Fruit fly (Drosophila melanogaster): ENCODE measurements around the gene Npc2f.

Gene Npc2f

DNA sequence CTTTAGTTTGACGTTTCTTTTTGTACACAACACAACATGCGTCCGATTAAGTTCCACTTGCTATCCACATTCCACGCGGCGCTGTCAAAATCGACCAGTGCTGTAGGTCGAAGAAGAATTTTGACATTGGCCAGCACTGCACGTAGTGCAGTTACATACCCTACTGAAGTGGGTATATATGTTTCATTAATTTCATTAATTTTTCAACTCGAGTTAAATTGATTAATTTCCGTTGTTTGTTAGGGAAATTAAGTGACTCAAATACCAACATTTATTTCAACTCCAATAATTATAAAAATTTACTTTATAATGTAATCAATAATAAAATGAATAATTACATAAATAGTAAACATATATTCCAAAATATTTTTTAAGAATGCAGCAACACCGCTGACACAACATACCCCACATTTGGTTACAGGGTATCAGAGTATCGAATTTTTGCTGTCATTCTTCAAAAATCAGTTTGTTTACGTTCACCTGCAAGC is 28.7 kb upstream of the Npc2f start, which contains the start of the genes eIF4EHP and CG18428:
Gene eIF4EHP (minus strand): TSS at position 59 of the 488 bp plus-strand sequence.
Gene CG18428 (plus strand): TSS at position 435 of the 488 bp plus-strand sequence.
- TF ChIP-seq Myc (optimal IDR thresholded peaks at IDR 0.05) (peak; percentile 79), woc (GFP tag; optimal IDR thresholded peaks at IDR 0.05) (peak; percentile 94), Abd-B (GFP tag; optimal IDR thresholded peaks at IDR 0.05) (no peak), dsf (GFP tag; optimal IDR thresholded peaks at IDR 0.05; ENCODE audit: borderline replicate concordance) (peak; percentile 87), psq (GFP tag; optimal IDR thresholded peaks at IDR 0.05) (peak; percentile 98), ey (GFP tag; optimal IDR thresholded peaks at IDR 0.05) (peak; percentile 88), GATAd (GFP tag; optimal IDR thresholded peaks at IDR 0.05) (peak; percentile 76), Vsx2 (GFP tag; optimal IDR thresholded peaks at IDR 0.05; ENCODE audit: partially characterized antibody) (no peak), Hr83 (GFP tag; optimal IDR thresholded peaks at IDR 0.05; ENCODE audit: poor library complexity, severe bottlenecking) (peak; percentile 94), sv (GFP tag; optimal IDR thresholded peaks at IDR 0.05) (peak; percentile 94), sage (GFP tag; optimal IDR thresholded peaks at IDR 0.05) (peak; percentile 94), lola (GFP tag; optimal IDR thresholded peaks at IDR 0.05) (no peak), jim (GFP tag; optimal IDR thresholded peaks at IDR 0.05) (peak; percentile 30), CG32264 (GFP tag; optimal IDR thresholded peaks at IDR 0.05) (peak; percentile 41), pan (optimal IDR thresholded peaks at IDR 0.05) (peak; percentile 84), usp (GFP tag; optimal IDR thresholded peaks at IDR 0.05) (no peak), brk (GFP tag; optimal IDR thresholded peaks at IDR 0.05) (peak; percentile 95), Rel (GFP tag; optimal IDR thresholded peaks at IDR 0.05) (peak; percentile 83), Rel (tag; optimal IDR thresholded peaks at IDR 0.05) (peak; percentile 95), h (GFP tag; optimal IDR thresholded peaks at IDR 0.05) (peak; percentile 96), OdsH (GFP tag; optimal IDR thresholded peaks at IDR 0.05) (peak; percentile 99), HLH106 (tag; optimal IDR thresholded peaks at IDR 0.05) (peak; percentile 100), CG9705 (GFP tag; optimal IDR thresholded peaks at IDR 0.05) (peak; percentile 99), Hnf4 (GFP tag; optimal IDR thresholded peaks at IDR 0.05) (peak; percentile 91), Jra (GFP tag; optimal IDR thresholded peaks at IDR 0.05) (peak; percentile 82), dl (GFP tag; optimal IDR thresholded peaks at IDR 0.05; ENCODE audit: insufficient read depth in 1 of 2, partially characterized antibody in 2 of 2) (no peak), rgr (GFP tag; optimal IDR thresholded peaks at IDR 0.05) (peak; percentile 99), CrebA (GFP tag; optimal IDR thresholded peaks at IDR 0.05; ENCODE audit: borderline replicate concordance) (no peak), dmrt93B (GFP tag; optimal IDR thresholded peaks at IDR 0.05) (peak; percentile 99), foxo (GFP tag; optimal IDR thresholded peaks at IDR 0.05) (peak in 1 of 2 experiments; percentile 99), Dif (GFP tag; optimal IDR thresholded peaks at IDR 0.05; ENCODE audit: partially characterized antibody) (peak; percentile 34), tai (GFP tag; optimal IDR thresholded peaks at IDR 0.05) (no peak), Mio (GFP tag; optimal IDR thresholded peaks at IDR 0.05) (peak; percentile 70), Sp1 (GFP tag; optimal IDR thresholded peaks at IDR 0.05) (peak; percentile 100), br (GFP tag; optimal IDR thresholded peaks at IDR 0.05) (peak; percentile 89), N (GFP tag; optimal IDR thresholded peaks at IDR 0.05) (no peak), fru (GFP tag; optimal IDR thresholded peaks at IDR 0.05) (peak; percentile 87), Hr78 (GFP tag; optimal IDR thresholded peaks at IDR 0.05) (no peak), Dfd (GFP tag; optimal IDR thresholded peaks at IDR 0.05) (peak; percentile 98)

dm6 chr3R:24112320-24113069 is 25.2 kb upstream of the Npc2f start, which contains the start of gene CG13605:
Gene CG13605, minus strand, starts transcription at chr3R:24112389.
- TF ChIP-seq dmrt93B (GFP tag; optimal IDR thresholded peaks at IDR 0.05), result no peak
- no peak for TF ChIP-seq pan (optimal IDR thresholded peaks at IDR 0.05)
- TF ChIP-seq OdsH (GFP tag; optimal IDR thresholded peaks at IDR 0.05), result peak; percentile 50
- TF ChIP-seq CG9705 (GFP tag; optimal IDR thresholded peaks at IDR 0.05), result no peak
- peak; percentile 53 for TF ChIP-seq br (GFP tag; optimal IDR thresholded peaks at IDR 0.05)
- peak; percentile 63 for TF ChIP-seq fru (GFP tag; optimal IDR thresholded peaks at IDR 0.05)
- TF ChIP-seq CG32264 (GFP tag; optimal IDR thresholded peaks at IDR 0.05), result peak; percentile 34
- peak; percentile 80 for TF ChIP-seq brk (GFP tag; optimal IDR thresholded peaks at IDR 0.05)
- peak; percentile 16 for TF ChIP-seq Dif (GFP tag; optimal IDR thresholded peaks at IDR 0.05; ENCODE audit: partially characterized antibody)
- no peak for TF ChIP-seq dsf (GFP tag; optimal IDR thresholded peaks at IDR 0.05; ENCODE audit: borderline replicate concordance)
- peak; percentile 66 for TF ChIP-seq Sp1 (GFP tag; optimal IDR thresholded peaks at IDR 0.05)
- TF ChIP-seq Rel (GFP tag; optimal IDR thresholded peaks at IDR 0.05), result peak; percentile 37
- TF ChIP-seq Rel (tag; optimal IDR thresholded peaks at IDR 0.05), result peak; percentile 6
- TF ChIP-seq sv (GFP tag; optimal IDR thresholded peaks at IDR 0.05), result peak; percentile 55
- TF ChIP-seq lola (GFP tag; optimal IDR thresholded peaks at IDR 0.05), result no peak
- peak; percentile 44 for TF ChIP-seq ey (GFP tag; optimal IDR thresholded peaks at IDR 0.05)
- TF ChIP-seq HLH106 (tag; optimal IDR thresholded peaks at IDR 0.05), result peak; percentile 67
- peak; percentile 69 for TF ChIP-seq sage (GFP tag; optimal IDR thresholded peaks at IDR 0.05)
- peak; percentile 69 for TF ChIP-seq h (GFP tag; optimal IDR thresholded peaks at IDR 0.05)
- TF ChIP-seq psq (GFP tag; optimal IDR thresholded peaks at IDR 0.05), result peak; percentile 58
- TF ChIP-seq Myc (optimal IDR thresholded peaks at IDR 0.05), result peak; percentile 60
- TF ChIP-seq rgr (GFP tag; optimal IDR thresholded peaks at IDR 0.05), result peak; percentile 59
- no peak for TF ChIP-seq Dfd (GFP tag; optimal IDR thresholded peaks at IDR 0.05)
- peak; percentile 49 for TF ChIP-seq Hnf4 (GFP tag; optimal IDR thresholded peaks at IDR 0.05)
- peak; percentile 56 for TF ChIP-seq woc (GFP tag; optimal IDR thresholded peaks at IDR 0.05)
- TF ChIP-seq Hr83 (GFP tag; optimal IDR thresholded peaks at IDR 0.05; ENCODE audit: poor library complexity, severe bottlenecking), result peak; percentile 2
- TF ChIP-seq Hr78 (GFP tag; optimal IDR thresholded peaks at IDR 0.05), result no peak
- TF ChIP-seq Jra (GFP tag; optimal IDR thresholded peaks at IDR 0.05), result peak; percentile 16
- TF ChIP-seq N (GFP tag; optimal IDR thresholded peaks at IDR 0.05), result no peak
- peak in 1 of 2 experiments; percentile 77 for TF ChIP-seq foxo (GFP tag; optimal IDR thresholded peaks at IDR 0.05)
